Worm (Caenorhabditis elegans) whole organism, L4 larva: ENCODE data around the gene tba-7.

Experiments
- arid-1 ChIP-seq: fragments of 200-800 bp; sonication (Bioruptor generic); conservative IDR thresholded peaks from 2 replicates; pipeline ENCODE4 v1.3.6; 2022; ENCODE audit warnings: missing genetic modification reagents, missing genetic modification characterization, missing compliant biosample characterization
- dve-1 ChIP-seq: sonication (generic microtip); optimal IDR thresholded peaks from 2 replicates; lab custom pipeline; 2017; ENCODE audit warnings: antibody characterized with exemption, mild to moderate bottlenecking, missing genetic modification characterization, missing compliant biosample characterization; ENCODE audit not compliant: insufficient read depth
- hif-1 ChIP-seq, 2 experiments: sonication (generic microtip); optimal IDR thresholded peaks; 2 replicates each; lab custom pipeline; 2016 to 2017; ENCODE audit warnings: missing compliant biosample characterization in 2 of 2, missing genetic modification characterization in 2 of 2, missing genetic modification reagents in 2 of 2, missing genotype in 2 of 2, mild to moderate bottlenecking in 1 of 2
- lsy-2 ChIP-seq, 2 experiments: fragments of 150-350 bp in 1 of 2; sonication (generic microtip) in 1 of 2; optimal IDR thresholded peaks; 2 replicates each; lab custom pipeline; 2014 to 2017; ENCODE audit warnings: missing biosample characterization in 2 of 2, missing genetic modification characterization in 2 of 2
- mdl-1 ChIP-seq, 2 experiments: fragments of 150-350 bp in 1 of 2; sonication (generic microtip) in 1 of 2; optimal IDR thresholded peaks; 2 replicates each; lab custom pipeline; 2014 to 2017; ENCODE audit warnings: missing biosample characterization in 2 of 2, missing genetic modification characterization in 2 of 2
- mdt-29 ChIP-seq: fragments of 200-800 bp; sonication (Bioruptor generic); IDR thresholded peaks from 2 replicates; pipeline ENCODE4 v1.3.6; 2022; ENCODE audit warnings: missing genetic modification reagents, missing genetic modification characterization, missing compliant biosample characterization
- nhr-11 ChIP-seq: fragments of 150-350 bp; optimal IDR thresholded peaks from 2 replicates; lab custom pipeline; 2014; ENCODE audit warnings: missing biosample characterization, missing genetic modification characterization
- nhr-76 ChIP-seq: fragments of 150-350 bp; optimal IDR thresholded peaks from 2 replicates; lab custom pipeline; 2014; ENCODE audit warnings: missing biosample characterization, missing genetic modification characterization
- skn-1 ChIP-seq: fragments of 150-350 bp; optimal IDR thresholded peaks from 2 replicates; lab custom pipeline; 2014; ENCODE audit warnings: missing biosample characterization, missing genetic modification characterization
- spr-1 ChIP-seq: sonication (generic microtip); optimal IDR thresholded peaks from 2 replicates; lab custom pipeline; 2016; ENCODE audit warnings: mild to moderate bottlenecking, missing genetic modification characterization, missing compliant biosample characterization
- zag-1 ChIP-seq: fragments of 150-350 bp; optimal IDR thresholded peaks from 2 replicates; lab custom pipeline; 2014; ENCODE audit warnings: missing biosample characterization, missing genetic modification characterization
- zfp-3 ChIP-seq: fragments of 200-800 bp; sonication (Bioruptor generic); conservative IDR thresholded peaks from 2 replicates; pipeline ENCODE4 v1.3.6; 2022; ENCODE audit warnings: missing genetic modification reagents, missing genetic modification characterization, missing compliant biosample characterization

- no peak for TF ChIP-seq mdl-1 (tag; optimal IDR thresholded peaks at IDR 0.05; lab: Kevin White, UChicago)
- no peak for TF ChIP-seq nhr-76 (tag; lab: Kevin White, UChicago)
- TF ChIP-seq skn-1 = no peak
- TF ChIP-seq dve-1 = peak; percentile 10
- TF ChIP-seq hif-1 (tag; optimal IDR thresholded peaks at IDR 0.05; lab: Kevin White, UChicago) = no peak
- no peak for TF ChIP-seq lsy-2 (tag; optimal IDR thresholded peaks at IDR 0.05; lab: Kevin White, UChicago)
- no peak for TF ChIP-seq zfp-3 (GFP tag; lab: Robert Waterston, UW)
- TF ChIP-seq zag-1 (tag; lab: Kevin White, UChicago) = no peak
- no peak for TF ChIP-seq spr-1 (tag; lab: Kevin White, UChicago)
- no peak for TF ChIP-seq nhr-11 (tag; lab: Kevin White, UChicago)
- no peak for TF ChIP-seq mdt-29
- no peak for TF ChIP-seq arid-1 (GFP tag; lab: Robert Waterston, UW)
Measured at ce11 chrIII:11355758-11356323, 15.7 kb downstream of the tba-7 start.
